Worm (Caenorhabditis elegans): ENCODE measurements around the gene ubc-18.

ce11 chrIII:7076386-7076785 lies 8.0 kb upstream of the ubc-18 start, which contains the start of gene ZK418.13:
- no peak for TF ChIP-seq mdl-1 (tag; optimal IDR thresholded peaks at IDR 0.05)
- TF ChIP-seq elt-2 (tag; optimal IDR thresholded peaks at IDR 0.05) = no peak
- no peak for TF ChIP-seq lin-15B (tag; optimal IDR thresholded peaks at IDR 0.05)
- no peak for TF ChIP-seq tbx-2 (tag; optimal IDR thresholded peaks at IDR 0.05)
- TF ChIP-seq mml-1 (tag; optimal IDR thresholded peaks at IDR 0.05) = no peak

Data from whole organism, L3 larva.